Fruit fly (Drosophila melanogaster) whole organism, embryonic: ENCODE results near the gene CG7149.

ENCODE experiments used
- Ada2b ChIP-seq: fragments of 200-800 bp; sonication (Bioruptor generic); IDR thresholded peaks from 2 replicates; pipeline ENCODE4 v1.3.6; 2022; ENCODE audit warnings: missing biosample characterization, missing genetic modification characterization
- Asciz ChIP-seq: fragments of 200-800 bp; sonication (Bioruptor generic); optimal IDR thresholded peaks from 2 replicates; lab custom pipeline; 2017; ENCODE audit warnings: missing biosample characterization, mild to moderate bottlenecking, missing genetic modification characterization, missing genetic modification reagents
- BEAF-32 ChIP-seq: fragments of 200-800 bp; sonication (Bioruptor generic); optimal IDR thresholded peaks from 3 replicates; lab custom pipeline; 2017; ENCODE audit warnings: missing biosample characterization, missing genetic modification characterization, mild to moderate bottlenecking, moderate library complexity, missing genetic modification reagents
- CG11723 ChIP-seq: fragments of 200-800 bp; sonication (Bioruptor generic); optimal IDR thresholded peaks from 2 replicates; lab custom pipeline; 2017; ENCODE audit warnings: missing biosample characterization, mild to moderate bottlenecking, missing genetic modification characterization
- CG1233 ChIP-seq: fragments of 200-800 bp; sonication (Bioruptor generic); optimal IDR thresholded peaks from 4 replicates; lab custom pipeline; 2018; ENCODE audit warnings: missing biosample characterization, mild to moderate bottlenecking, missing genetic modification characterization
- CG12391 ChIP-seq: fragments of 200-800 bp; sonication (Bioruptor generic); optimal IDR thresholded peaks from 3 replicates; lab custom pipeline; 2018; ENCODE audit warnings: missing biosample characterization, mild to moderate bottlenecking, missing genetic modification characterization, moderate library complexity
- CG12659 ChIP-seq: fragments of 200-800 bp; sonication (Bioruptor generic); optimal IDR thresholded peaks from 3 replicates; lab custom pipeline; 2017; ENCODE audit warnings: mild to moderate bottlenecking, missing biosample characterization, missing genetic modification reagents, missing genetic modification characterization
- CG13287 ChIP-seq: fragments of 200-800 bp; sonication (Bioruptor generic); IDR thresholded peaks from 2 replicates; pipeline ENCODE4 v1.3.6; 2022; ENCODE audit warnings: missing biosample characterization, missing genetic modification characterization; ENCODE audit not compliant: partially characterized antibody
- CG13894 ChIP-seq: fragments of 200-800 bp; sonication (Bioruptor generic); optimal IDR thresholded peaks from 3 replicates; lab custom pipeline; 2018; ENCODE audit warnings: missing biosample characterization, mild to moderate bottlenecking, missing genetic modification characterization, moderate library complexity
- CG15011 ChIP-seq: fragments of 200-800 bp; sonication (Bioruptor generic); optimal IDR thresholded peaks from 3 replicates; lab custom pipeline; 2018; ENCODE audit warnings: missing biosample characterization, mild to moderate bottlenecking, missing genetic modification characterization
- CG15601 ChIP-seq: fragments of 200-800 bp; sonication (Bioruptor generic); optimal IDR thresholded peaks from 3 replicates; lab custom pipeline; 2019; ENCODE audit warnings: missing biosample characterization, mild to moderate bottlenecking, missing genetic modification characterization, moderate library complexity
- CG1603 ChIP-seq: fragments of 200-800 bp; sonication (Bioruptor generic); optimal IDR thresholded peaks from 2 replicates; lab custom pipeline; 2019; ENCODE audit warnings: missing biosample characterization, mild to moderate bottlenecking, missing genetic modification characterization, moderate library complexity
- CG17361 ChIP-seq: fragments of 200-800 bp; sonication (Bioruptor generic); IDR thresholded peaks from 3 replicates; pipeline ENCODE4 v1.3.6; 2022; ENCODE audit warnings: missing biosample characterization, missing genetic modification characterization
- CG3065 ChIP-seq: fragments of 200-800 bp; sonication (Bioruptor generic); optimal IDR thresholded peaks from 2 replicates; lab custom pipeline; 2016; ENCODE audit warnings: missing biosample characterization, missing genetic modification characterization
- CG31224 ChIP-seq: fragments of 200-800 bp; sonication (Bioruptor generic); IDR thresholded peaks from 2 replicates; pipeline ENCODE4 v1.3.6; 2022; ENCODE audit warnings: missing biosample characterization, missing genetic modification characterization
- CG42726 ChIP-seq: fragments of 200-800 bp; sonication (Bioruptor generic); IDR thresholded peaks from 2 replicates; pipeline ENCODE4 v1.3.6; 2022; ENCODE audit warnings: missing biosample characterization, missing genetic modification characterization; ENCODE audit not compliant: partially characterized antibody
- CG4404 ChIP-seq: fragments of 200-800 bp; sonication (Bioruptor generic); IDR thresholded peaks from 2 replicates; pipeline ENCODE4 v1.3.6; 2022; ENCODE audit warnings: missing biosample characterization, missing genetic modification characterization
- CG6765 ChIP-seq: fragments of 200-800 bp; sonication (Bioruptor generic); optimal IDR thresholded peaks from 3 replicates; lab custom pipeline; 2017; ENCODE audit warnings: missing biosample characterization, mild to moderate bottlenecking, missing genetic modification characterization
- CG6791 ChIP-seq: fragments of 200-800 bp; sonication (Bioruptor generic); IDR thresholded peaks from 3 replicates; pipeline ENCODE4 v1.3.6; 2022; ENCODE audit warnings: missing biosample characterization, missing genetic modification characterization; ENCODE audit not compliant: partially characterized antibody
- CG9215 ChIP-seq: fragments of 200-800 bp; sonication (Bioruptor generic); IDR thresholded peaks from 2 replicates; pipeline ENCODE4 v1.3.6; 2022; ENCODE audit warnings: missing biosample characterization, missing genetic modification characterization
- CHES-1-like ChIP-seq: fragments of 200-800 bp; sonication (Bioruptor generic); optimal IDR thresholded peaks from 2 replicates; lab custom pipeline; 2016; ENCODE audit warnings: missing biosample characterization, missing genetic modification characterization
- Dll ChIP-seq: fragments of 200-800 bp; sonication (Bioruptor generic); IDR thresholded peaks from 4 replicates; pipeline ENCODE4 v1.3.6; 2022; ENCODE audit warnings: missing biosample characterization, missing genetic modification characterization; ENCODE audit not compliant: partially characterized antibody
- Dp ChIP-seq: fragments of 200-800 bp; sonication (Bioruptor generic); optimal IDR thresholded peaks from 2 replicates; lab custom pipeline; 2018; ENCODE audit warnings: missing biosample characterization, mild to moderate bottlenecking, missing genetic modification characterization, moderate library complexity
- GATAe ChIP-seq: fragments of 200-800 bp; sonication (Bioruptor generic); conservative IDR thresholded peaks from 2 replicates; pipeline ENCODE4 v1.3.6; 2022; ENCODE audit warnings: missing biosample characterization, missing genetic modification characterization
- Gsc ChIP-seq: fragments of 200-800 bp; sonication (Bioruptor generic); IDR thresholded peaks from 2 replicates; pipeline ENCODE4 v1.3.6; 2022; ENCODE audit warnings: missing biosample characterization, missing genetic modification characterization
- HHEX ChIP-seq: fragments of 200-800 bp; sonication (Bioruptor generic); optimal IDR thresholded peaks from 3 replicates; lab custom pipeline; 2017; ENCODE audit warnings: missing biosample characterization, mild to moderate bottlenecking, missing genetic modification characterization, missing genetic modification reagents
- Mad ChIP-seq: fragments of 200-800 bp; sonication (Bioruptor generic); optimal IDR thresholded peaks from 2 replicates; lab custom pipeline; 2016; ENCODE audit warnings: missing biosample characterization, missing genetic modification characterization
- Optix ChIP-seq: fragments of 200-800 bp; sonication (Bioruptor generic); IDR thresholded peaks from 3 replicates; pipeline ENCODE4 v1.3.6; 2022; ENCODE audit warnings: missing biosample characterization, missing genetic modification characterization
- PHDP ChIP-seq: fragments of 200-800 bp; sonication (Bioruptor generic); optimal IDR thresholded peaks from 3 replicates; lab custom pipeline; 2018; ENCODE audit warnings: missing biosample characterization, mild to moderate bottlenecking, missing genetic modification characterization, moderate library complexity
- bbx ChIP-seq: fragments of 200-800 bp; sonication (Bioruptor generic); IDR thresholded peaks from 2 replicates; pipeline ENCODE4 v1.3.6; 2022; ENCODE audit warnings: missing biosample characterization, missing genetic modification characterization; ENCODE audit not compliant: partially characterized antibody
- chif ChIP-seq, 2 experiments: fragments of 200-800 bp; sonication (Bioruptor generic); optimal IDR thresholded peaks; 3 replicates each; lab custom pipeline; 2016; ENCODE audit warnings: missing biosample characterization in 2 of 2, missing genetic modification characterization in 2 of 2
- crc ChIP-seq: fragments of 200-800 bp; sonication (Bioruptor generic); optimal IDR thresholded peaks from 2 replicates; lab custom pipeline; 2016; ENCODE audit warnings: missing biosample characterization, missing genetic modification characterization
- dpn ChIP-seq, 2 experiments: fragments of 200-800 bp; sonication (Bioruptor generic); optimal IDR thresholded peaks; 3 replicates each; lab custom pipeline; 2016; ENCODE audit warnings: missing biosample characterization in 2 of 2, missing genetic modification characterization in 2 of 2
- eyg ChIP-seq: fragments of 200-800 bp; sonication (Bioruptor generic); optimal IDR thresholded peaks from 3 replicates; lab custom pipeline; 2016; ENCODE audit warnings: missing biosample characterization, missing genetic modification characterization
- gce ChIP-seq: fragments of 200-800 bp; sonication (Bioruptor generic); IDR thresholded peaks from 3 replicates; pipeline ENCODE4 v1.3.6; 2022; ENCODE audit warnings: missing biosample characterization, missing genetic modification characterization
- gro ChIP-seq: fragments of 200-800 bp; sonication (Bioruptor generic); optimal IDR thresholded peaks from 2 replicates; lab custom pipeline; 2016; ENCODE audit warnings: missing biosample characterization, missing genetic modification characterization
- gt ChIP-seq: fragments of 200-800 bp; sonication (Bioruptor generic); IDR thresholded peaks from 2 replicates; pipeline ENCODE4 v1.3.6; 2022; ENCODE audit warnings: missing biosample characterization, missing genetic modification characterization
- hb ChIP-seq: fragments of 200-800 bp; sonication (Bioruptor generic); IDR thresholded peaks from 3 replicates; pipeline ENCODE4 v1.3.6; 2022; ENCODE audit warnings: missing biosample characterization, missing genetic modification characterization; ENCODE audit not compliant: partially characterized antibody
- kah ChIP-seq: fragments of 200-800 bp; sonication (Bioruptor generic); optimal IDR thresholded peaks from 2 replicates; lab custom pipeline; 2018; ENCODE audit warnings: missing biosample characterization, mild to moderate bottlenecking, missing genetic modification characterization
- lbe ChIP-seq: fragments of 200-800 bp; sonication (Bioruptor generic); optimal IDR thresholded peaks from 2 replicates; lab custom pipeline; 2016; ENCODE audit warnings: missing biosample characterization, mild to moderate bottlenecking, missing genetic modification characterization
- lola ChIP-seq, 3 experiments: fragments of >200 bp in 2 of 3; fragments of 200-800 bp in 1 of 3; sonication (Bioruptor generic) in 1 of 3; optimal IDR thresholded peaks; 2 replicates each; lab custom pipeline; 2017 to 2019; ENCODE audit warnings: missing biosample characterization in 3 of 3, missing genetic modification characterization in 3 of 3, mild to moderate bottlenecking in 1 of 3, moderate library complexity in 1 of 3
- oc ChIP-seq: fragments of 200-800 bp; sonication (Bioruptor generic); optimal IDR thresholded peaks from 2 replicates; lab custom pipeline; 2018; ENCODE audit warnings: missing biosample characterization, mild to moderate bottlenecking, missing genetic modification characterization, moderate library complexity
- pho ChIP-seq: fragments of 200-800 bp; sonication (Bioruptor generic); optimal IDR thresholded peaks from 2 replicates; lab custom pipeline; 2016; ENCODE audit warnings: missing biosample characterization, missing genetic modification characterization
- stc ChIP-seq: fragments of 200-800 bp; sonication (Bioruptor generic); IDR thresholded peaks from 2 replicates; pipeline ENCODE4 v1.3.6; 2022; ENCODE audit warnings: missing biosample characterization, missing genetic modification characterization
- stwl ChIP-seq: fragments of 200-800 bp; sonication (Bioruptor generic); optimal IDR thresholded peaks from 3 replicates; lab custom pipeline; 2018; ENCODE audit warnings: missing biosample characterization, mild to moderate bottlenecking, missing genetic modification characterization, moderate library complexity
- tll ChIP-seq, 2 experiments: fragments of 200-800 bp in 1 of 2; fragments of >200 bp in 1 of 2; sonication (Bioruptor generic) in 1 of 2; optimal IDR thresholded peaks; 2 replicates each; lab custom pipeline; 2017 to 2019; ENCODE audit warnings: missing biosample characterization in 2 of 2, missing genetic modification characterization in 2 of 2, mild to moderate bottlenecking in 1 of 2, moderate library complexity in 1 of 2
- zen2 ChIP-seq: fragments of 200-800 bp; sonication (Bioruptor generic); IDR thresholded peaks from 3 replicates; pipeline ENCODE4 v1.3.6; 2022; ENCODE audit warnings: missing biosample characterization, missing genetic modification characterization; ENCODE audit not compliant: partially characterized antibody
- zfh1 ChIP-seq: fragments of 200-800 bp; sonication (Bioruptor generic); IDR thresholded peaks from 3 replicates; pipeline ENCODE4 v1.3.6; 2022; ENCODE audit warnings: missing biosample characterization, missing genetic modification characterization

CG7149 gene

DNA sequence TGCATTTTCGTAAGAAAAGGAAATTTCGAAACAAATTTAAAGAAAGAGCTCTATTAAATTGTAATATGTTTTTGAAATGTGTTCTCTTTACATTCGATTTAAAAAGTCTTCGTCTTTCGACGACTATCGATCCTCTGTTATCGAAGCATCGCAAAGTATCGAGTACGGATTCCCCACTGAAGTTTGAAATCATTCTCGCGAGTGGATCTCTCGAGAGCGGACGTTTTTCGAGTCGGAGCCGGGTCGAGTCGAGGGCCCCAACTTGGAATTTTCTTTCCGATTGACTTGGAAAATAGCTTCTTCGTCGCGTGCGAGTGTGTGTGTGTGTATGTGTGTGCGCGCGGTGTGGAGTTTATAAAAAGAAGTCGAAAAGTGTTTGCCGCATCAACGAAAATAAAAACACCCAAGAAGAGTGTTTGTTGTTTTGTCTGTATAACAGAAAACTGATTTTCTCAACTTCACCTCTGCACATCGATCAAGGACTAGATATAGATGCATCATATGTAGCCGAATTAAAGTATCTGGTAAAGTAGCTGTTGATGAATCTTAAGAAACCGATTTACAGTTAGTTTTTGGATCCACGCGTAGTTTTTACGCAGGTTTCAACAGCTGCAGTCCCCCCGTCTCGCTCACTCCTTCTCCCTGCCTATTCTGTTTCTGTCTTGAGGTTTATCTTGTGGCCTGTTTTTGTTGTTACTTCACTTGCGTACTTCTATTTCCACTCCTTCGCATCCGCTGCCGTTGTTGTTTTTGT is 21.1 kb upstream of the CG7149 start, which contains the start of gene LanB1 (continued):
- TF ChIP-seq HHEX (GFP tag; lab: Kevin White, UChicago) = no peak
- no peak for TF ChIP-seq CG15011
- no peak for TF ChIP-seq CG1233 (GFP tag; lab: Kevin White, UChicago)
- TF ChIP-seq bbx (GFP tag; lab: Robert Waterston, UW) = peak; percentile 76
- no peak for TF ChIP-seq CG15601 (tag; lab: Kevin White, UChicago)
- TF ChIP-seq Gsc (GFP tag; lab: Robert Waterston, UW) = no peak
- peak; percentile 44 for TF ChIP-seq CG13287
- peak; percentile 52 for TF ChIP-seq oc (tag; lab: Kevin White, UChicago)
- no peak for TF ChIP-seq CG9215 (GFP tag; lab: Robert Waterston, UW)
- peak; percentile 30 for TF ChIP-seq CG6765 (GFP tag; lab: Kevin White, UChicago)
- no peak for TF ChIP-seq Mad (GFP tag; lab: Kevin White, UChicago)
- TF ChIP-seq BEAF-32 = peak; percentile 59
- TF ChIP-seq CG4404 (GFP tag; lab: Robert Waterston, UW) = no peak
- peak; percentile 46 for TF ChIP-seq CG12659 (GFP tag; lab: Kevin White, UChicago)
- peak; percentile 61; the same call in 2 of the 3 replicates for TF ChIP-seq CG6791
- TF ChIP-seq pho (GFP tag; lab: Kevin White, UChicago) = no peak
- TF ChIP-seq CG13894 (tag; lab: Kevin White, UChicago) = peak; percentile 52
- TF ChIP-seq lbe (GFP tag; lab: Kevin White, UChicago) = no peak
- no peak for TF ChIP-seq lola (GFP tag; optimal IDR thresholded peaks at IDR 0.05; lab: Kevin White, UChicago)
- peak; percentile 58 for TF ChIP-seq stwl (tag; lab: Kevin White, UChicago)
- TF ChIP-seq gce (GFP tag; lab: Robert Waterston, UW) = peak; percentile 16; the same call in 1 of the 3 replicates
- TF ChIP-seq chif (GFP tag; optimal IDR thresholded peaks at IDR 0.05; lab: Kevin White, UChicago) = no peak
- no peak for TF ChIP-seq dpn (GFP tag; optimal IDR thresholded peaks at IDR 0.05; lab: Kevin White, UChicago)
- no peak for TF ChIP-seq CG17361
- TF ChIP-seq hb (GFP tag; lab: Robert Waterston, UW) = peak; percentile 49; the same call in 1 of the 3 replicates
- no peak for TF ChIP-seq CG31224
- TF ChIP-seq eyg (GFP tag; lab: Kevin White, UChicago) = no peak
- peak; percentile 61 for TF ChIP-seq zen2 (GFP tag; lab: Robert Waterston, UW)
- TF ChIP-seq zfh1 (GFP tag; lab: Robert Waterston, UW) = no peak; the same call in 2 of the 3 replicates
- no peak for TF ChIP-seq CG12391 (tag; lab: Kevin White, UChicago)
- no peak for TF ChIP-seq Asciz (GFP tag; lab: Kevin White, UChicago)
- no peak for TF ChIP-seq PHDP (tag; lab: Kevin White, UChicago)
- no peak for TF ChIP-seq tll (GFP tag; optimal IDR thresholded peaks at IDR 0.05; lab: Kevin White, UChicago)
- no peak for TF ChIP-seq gt (GFP tag; lab: Robert Waterston, UW)
- no peak for TF ChIP-seq crc (GFP tag; lab: Kevin White, UChicago)
- TF ChIP-seq Dll (GFP tag; lab: Robert Waterston, UW) = peak; percentile 53; the same call in 1 of the 4 replicates
- peak; percentile 36 for TF ChIP-seq CG1603 (tag; lab: Kevin White, UChicago)
- TF ChIP-seq CHES-1-like = peak; percentile 11
- TF ChIP-seq CG11723 (GFP tag; lab: Kevin White, UChicago) = no peak
- TF ChIP-seq gro (GFP tag; lab: Kevin White, UChicago) = peak; percentile 40
- TF ChIP-seq stc (GFP tag; lab: Robert Waterston, UW) = no peak; the same call in 1 of the 2 replicates
- peak; percentile 73 for TF ChIP-seq kah (GFP tag; lab: Kevin White, UChicago)
- no peak for TF ChIP-seq Optix (GFP tag; lab: Robert Waterston, UW)
- peak; percentile 68; the same call in 1 of the 2 replicates for TF ChIP-seq CG42726 (GFP tag; lab: Robert Waterston, UW)
- peak; percentile 43 for TF ChIP-seq Dp (GFP tag; lab: Kevin White, UChicago)
- TF ChIP-seq GATAe (GFP tag; lab: Robert Waterston, UW) = no peak
- TF ChIP-seq Ada2b (GFP tag; lab: Robert Waterston, UW) = no peak
- no peak for TF ChIP-seq CG3065 (GFP tag; lab: Kevin White, UChicago)
